Fruit fly (Drosophila melanogaster): ENCODE results near the gene Obp83b.

DNA sequence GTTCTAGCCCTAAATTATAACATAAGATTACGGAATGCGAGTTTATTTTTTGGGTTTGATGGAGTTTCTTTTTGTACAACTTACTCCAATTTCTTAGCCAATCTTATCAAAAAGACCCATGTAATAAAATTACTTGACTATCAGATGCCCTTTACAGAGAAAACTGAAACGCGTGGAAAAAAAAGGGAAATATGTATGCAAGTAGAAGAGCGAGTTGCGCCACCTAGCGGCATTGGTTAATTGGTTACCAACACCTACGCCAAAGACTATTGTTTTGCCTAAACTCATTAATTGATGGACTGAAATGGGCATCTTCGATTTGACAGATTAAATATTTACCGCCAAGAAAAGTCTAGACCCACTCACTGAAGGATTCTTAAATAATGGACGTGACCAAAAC lies 22.2 kb upstream of the Obp83b start:
- no peak for TF ChIP-seq esn (GFP tag; optimal IDR thresholded peaks at IDR 0.05)
- no peak for TF ChIP-seq Sox14 (GFP tag; optimal IDR thresholded peaks at IDR 0.05)
- no peak for TF ChIP-seq Sox102F (GFP tag; optimal IDR thresholded peaks at IDR 0.05)
- TF ChIP-seq CG3919 (GFP tag; optimal IDR thresholded peaks at IDR 0.05) = no peak

Measured in whole organism, prepupa.